Worm (Caenorhabditis elegans): ENCODE data around the gene swd-2.1.

The swd-2.1 gene

DNA sequence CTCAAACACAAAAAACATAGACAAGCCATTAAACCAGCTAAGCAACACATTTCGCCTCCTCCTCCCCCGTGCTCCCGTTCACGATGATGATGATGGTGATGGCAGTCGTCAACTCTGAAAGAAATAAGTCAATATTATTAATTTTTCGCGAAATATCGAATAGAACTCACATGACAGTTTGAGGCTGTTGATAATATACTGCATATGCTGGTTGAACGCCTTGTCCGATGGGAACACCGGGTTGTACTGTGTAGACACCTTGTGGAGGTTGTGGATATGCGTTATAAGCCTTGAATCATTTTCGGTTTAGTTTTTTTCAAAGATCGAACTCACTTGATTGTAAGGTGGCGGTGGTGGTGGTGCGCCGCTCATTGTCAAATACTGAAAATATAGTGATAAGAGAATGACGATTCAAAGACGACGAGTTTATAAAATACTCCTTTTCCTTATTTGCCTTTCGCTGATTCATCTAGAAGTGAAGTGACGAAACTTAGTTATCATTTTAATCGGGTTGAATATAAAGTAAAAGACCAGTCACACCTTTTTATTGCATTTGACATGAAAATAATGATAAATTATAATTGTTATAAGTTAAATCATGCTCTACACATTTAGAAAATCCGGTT is 16.1 kb downstream of the swd-2.1 start, which contains the start of gene C33H5.13:
C33H5.13 (minus strand) TSS at position 443 of the 626 bp plus-strand sequence.
- TF ChIP-seq F55B11.4 (tag; optimal IDR thresholded peaks at IDR 0.05; ENCODE audit: borderline replicate concordance, insufficient read depth): no peak
- no peak for TF ChIP-seq unc-62 (GFP tag; optimal IDR thresholded peaks at IDR 0.05)
- peak; percentile 12 for TF ChIP-seq ZK185.1 (tag; optimal IDR thresholded peaks at IDR 0.05; ENCODE audit: poor library complexity, severe bottlenecking)
- TF ChIP-seq nhr-80 (tag; optimal IDR thresholded peaks at IDR 0.05): peak; percentile 66
- no peak for TF ChIP-seq cebp-1 (GFP tag; IDR thresholded peaks at IDR 0.05)
- peak; percentile 28 for TF ChIP-seq cebp-1 (tag; optimal IDR thresholded peaks at IDR 0.05)
- TF ChIP-seq Y53G8AR.9 (GFP tag; conservative IDR thresholded peaks at IDR 0.05): 0 out of 2 replicates have a peak, but pooled peaks have one; percentile 60
- TF ChIP-seq hmg-1.2 (GFP tag; IDR thresholded peaks at IDR 0.05): no peak

DNA sequence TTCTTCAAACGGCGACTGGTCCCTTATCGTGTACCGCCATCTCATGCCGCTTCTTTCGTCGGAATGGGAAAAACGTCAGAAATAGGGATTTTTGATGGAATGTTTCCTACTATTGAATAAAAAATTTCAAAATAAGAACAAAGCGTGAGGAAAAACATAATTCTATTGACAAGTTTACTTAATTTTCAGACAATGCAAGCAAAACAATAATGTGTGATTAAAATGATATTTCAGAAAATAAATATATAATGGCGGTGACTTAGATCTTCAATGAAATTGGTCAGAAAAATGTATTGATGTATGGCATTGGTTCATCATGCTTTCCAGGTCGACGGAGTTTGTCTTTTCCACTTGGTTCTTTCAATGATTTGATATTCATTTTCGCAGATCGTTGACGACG is 18.9 kb downstream of the swd-2.1 start, which contains the start of gene ntp-1:
ntp-1 (minus strand) TSS at position 101 of the 400 bp plus-strand sequence.
- TF ChIP-seq K12H6.12 (tag; optimal IDR thresholded peaks at IDR 0.05) (no peak), Y79H2A.3 (GFP tag; conservative IDR thresholded peaks at IDR 0.05) (no peak), lsl-1 (GFP tag; optimal IDR thresholded peaks at IDR 0.05) (no peak), nfya-1 (tag; optimal IDR thresholded peaks at IDR 0.05; ENCODE audit: borderline replicate concordance, insufficient read depth) (no peak), madf-8 (GFP tag; conservative IDR thresholded peaks at IDR 0.05) (no peak), F49E8.2 (tag; optimal IDR thresholded peaks at IDR 0.05; ENCODE audit: insufficient read depth) (no peak), snpc-1.1 (tag; optimal IDR thresholded peaks at IDR 0.05; ENCODE audit: insufficient read depth) (no peak), lsy-27 (tag; optimal IDR thresholded peaks at IDR 0.05; ENCODE audit: borderline replicate concordance, insufficient read depth) (no peak), tbx-9 (tag; optimal IDR thresholded peaks at IDR 0.05; ENCODE audit: borderline replicate concordance) (no peak), ztf-6 (GFP tag; IDR thresholded peaks at IDR 0.05) (no peak), B0336.3 (GFP tag; IDR thresholded peaks at IDR 0.05) (no peak), nhr-179 (tag; optimal IDR thresholded peaks at IDR 0.05) (no peak), mcd-1 (GFP tag; IDR thresholded peaks at IDR 0.05) (no peak), ztf-22 (GFP tag; optimal IDR thresholded peaks at IDR 0.05) (no peak), lag-1 (GFP tag; IDR thresholded peaks at IDR 0.05) (no peak), ceh-79 (tag; optimal IDR thresholded peaks at IDR 0.05) (no peak), sdz-38 (tag; optimal IDR thresholded peaks at IDR 0.05) (no peak)

DNA sequence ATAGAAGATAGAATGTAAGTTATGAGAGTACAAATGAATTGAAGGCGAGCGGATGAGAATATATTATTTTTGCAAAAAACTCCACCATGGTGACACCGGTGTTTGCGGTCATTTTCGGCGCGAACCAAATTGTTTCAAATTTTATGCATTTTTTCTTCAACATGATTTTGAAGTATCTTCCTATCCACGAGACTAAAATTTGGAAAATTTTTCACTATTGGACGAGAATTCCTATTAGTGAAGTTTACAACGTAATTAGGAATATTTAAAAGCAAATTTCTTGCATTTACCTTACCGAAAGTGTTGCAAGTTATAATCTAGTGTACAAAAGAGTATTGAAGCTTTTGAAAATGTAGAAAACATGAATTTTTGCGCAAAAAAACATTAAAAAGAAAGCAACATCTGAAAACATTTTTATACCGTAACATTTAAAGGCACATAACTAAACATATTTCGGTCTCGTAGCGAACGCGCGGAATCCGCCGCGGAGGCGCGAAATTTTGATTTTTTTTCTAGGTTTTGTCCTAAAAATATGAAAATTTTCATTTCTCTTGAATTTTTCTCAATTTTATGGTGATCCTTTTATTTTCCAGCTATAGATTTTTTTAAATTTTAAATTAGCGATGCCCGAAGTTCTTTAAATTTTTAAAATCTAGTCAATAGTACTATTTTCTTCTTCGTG is 20.7 kb downstream of the swd-2.1 start, which contains the start of gene sgo-1:
sgo-1 (minus strand) TSS at position 51 of the 682 bp plus-strand sequence.
- TF ChIP-seq ama-1 (optimal IDR thresholded peaks at IDR 0.05) (no peak), ama-1 (GFP tag; optimal IDR thresholded peaks at IDR 0.05) (no peak), nfya-2 (GFP tag; IDR thresholded peaks at IDR 0.05) (peak; percentile 70; the same call in 1 of the 2 replicates), ceh-100 (GFP tag; IDR thresholded peaks at IDR 0.05) (peak; percentile 66; the same call in 1 of the 2 replicates), lsl-1 (GFP tag; optimal IDR thresholded peaks at IDR 0.05) (peak; percentile 97), egl-18 (GFP tag; IDR thresholded peaks at IDR 0.05) (no peak), him-1 (tag; optimal IDR thresholded peaks at IDR 0.05) (peak; percentile 24), F57A8.1 (GFP tag; optimal IDR thresholded peaks at IDR 0.05) (no peak), ets-4 (GFP tag; optimal IDR thresholded peaks at IDR 0.05) (no peak), Y53G8AR.9 (GFP tag; conservative IDR thresholded peaks at IDR 0.05) (peak; percentile 90), Y79H2A.3 (GFP tag; conservative IDR thresholded peaks at IDR 0.05) (peak; percentile 87), rec-8 (tag; optimal IDR thresholded peaks at IDR 0.05) (no peak), xnd-1 (tag; optimal IDR thresholded peaks at IDR 0.05) (peak; percentile 99), sdz-38 (tag; optimal IDR thresholded peaks at IDR 0.05) (no peak), die-1 (tag; optimal IDR thresholded peaks at IDR 0.05) (no peak), F52B5.7 (tag; optimal IDR thresholded peaks at IDR 0.05) (no peak), hmg-1.2 (GFP tag; IDR thresholded peaks at IDR 0.05) (peak; percentile 68), F49E8.2 (tag; optimal IDR thresholded peaks at IDR 0.05; ENCODE audit: insufficient read depth) (peak; percentile 85), hrde-1 (tag; optimal IDR thresholded peaks at IDR 0.05; ENCODE audit: borderline replicate concordance) (peak; percentile 69), ccch-3 (GFP tag; optimal IDR thresholded peaks at IDR 0.05) (no peak), B0019.2 (GFP tag; conservative IDR thresholded peaks at IDR 0.05) (peak; percentile 90), cebp-1 (GFP tag; IDR thresholded peaks at IDR 0.05) (peak; percentile 35; the same call in 1 of the 2 replicates), cebp-1 (tag; optimal IDR thresholded peaks at IDR 0.05) (no peak), somi-1 (GFP tag; optimal IDR thresholded peaks at IDR 0.05) (no peak)
